Worm (Caenorhabditis elegans) whole organism, L4/young adult: Measurements from ENCODE around the gene arrd-3.

Experiments used
- dao-5 ChIP-seq: sonication (generic microtip); optimal IDR thresholded peaks from 2 replicates; lab custom pipeline; 2016; ENCODE audit warnings: missing genotype, missing genetic modification characterization, moderate library complexity, missing compliant biosample characterization
- him-1 ChIP-seq: sonication (generic microtip); optimal IDR thresholded peaks from 2 replicates; lab custom pipeline; 2016; ENCODE audit warnings: missing genotype, missing genetic modification reagents, missing genetic modification characterization, missing compliant biosample characterization

DNA sequence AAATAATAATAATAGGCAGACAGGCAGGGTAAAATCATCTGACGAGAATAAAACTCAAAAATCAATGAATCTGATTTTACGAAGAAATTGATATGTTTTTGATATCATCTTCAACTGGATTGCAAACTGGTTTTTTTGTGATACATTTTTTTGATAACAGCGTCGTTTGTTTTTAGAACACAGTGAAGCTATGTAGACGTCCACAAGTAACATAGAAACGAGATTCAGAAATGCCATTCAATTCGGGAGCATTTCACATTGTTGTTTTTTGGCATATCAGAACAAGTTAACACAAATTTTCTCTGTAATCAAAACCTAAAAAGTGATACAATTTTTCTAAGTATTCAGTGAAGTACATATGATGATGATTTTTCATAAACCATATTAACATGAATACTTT is 25.9 kb downstream of the arrd-3 start, which contains the start of gene chil-13:
- no peak for TF ChIP-seq him-1 (tag; lab: Kevin White, UChicago)
- no peak for TF ChIP-seq dao-5 (tag; lab: Kevin White, UChicago)
